Worm (Caenorhabditis elegans) whole organism, L2 larva: ENCODE measurements around the gene F53G2.12.

ENCODE experiments used
- C34F6.9 ChIP-seq: fragments of 150-350 bp; optimal IDR thresholded peaks from 2 replicates; lab custom pipeline; 2014; ENCODE audit warnings: missing biosample characterization, missing genetic modification characterization
- F13H6.1 ChIP-seq: sonication (generic microtip); optimal IDR thresholded peaks from 2 replicates; lab custom pipeline; 2016; ENCODE audit warnings: missing genetic modification characterization, missing compliant biosample characterization
- Y55F3AM.14 ChIP-seq: fragments of 200-800 bp; sonication (Bioruptor generic); optimal IDR thresholded peaks from 2 replicates; lab custom pipeline; 2018; ENCODE audit warnings: mild to moderate bottlenecking, missing genetic modification characterization, missing compliant biosample characterization
- ZK546.5 ChIP-seq: sonication (generic microtip); optimal IDR thresholded peaks from 2 replicates; lab custom pipeline; 2017; ENCODE audit warnings: missing biosample characterization, missing genetic modification characterization
- aly-2 ChIP-seq: fragments of 150-350 bp; optimal IDR thresholded peaks from 2 replicates; lab custom pipeline; 2014; ENCODE audit warnings: missing biosample characterization, missing genetic modification characterization
- ama-1 ChIP-seq: fragments of 150-350 bp; optimal IDR thresholded peaks from 2 replicates; lab custom pipeline; 2018; ENCODE audit warnings: inconsistent platforms
- blmp-1 ChIP-seq: sonication (generic microtip); optimal IDR thresholded peaks from 2 replicates; lab custom pipeline; 2017; ENCODE audit warnings: missing genetic modification characterization, mild to moderate bottlenecking, missing compliant biosample characterization, antibody characterized with exemption, moderate library complexity; ENCODE audit not compliant: insufficient read depth
- ceh-16 ChIP-seq: fragments of 150-350 bp; optimal IDR thresholded peaks from 2 replicates; lab custom pipeline; 2014; ENCODE audit warnings: missing biosample characterization, missing genetic modification characterization
- dmd-4 ChIP-seq: sonication (generic microtip); optimal IDR thresholded peaks from 2 replicates; lab custom pipeline; 2017; ENCODE audit warnings: missing biosample characterization, missing genetic modification characterization
- egl-27 ChIP-seq: sonication (generic microtip); optimal IDR thresholded peaks from 3 replicates; lab custom pipeline; 2017; ENCODE audit warnings: missing biosample characterization, missing genetic modification reagents, missing genetic modification characterization
- elt-1 ChIP-seq: fragments of 150-350 bp; optimal IDR thresholded peaks from 2 replicates; lab custom pipeline; 2014; ENCODE audit warnings: missing biosample characterization, missing genetic modification characterization
- elt-3 ChIP-seq: sonication (generic microtip); optimal IDR thresholded peaks from 2 replicates; lab custom pipeline; 2017; ENCODE audit warnings: missing biosample characterization, missing genetic modification characterization
- fos-1 ChIP-seq: fragments of 150-350 bp; optimal IDR thresholded peaks from 2 replicates; lab custom pipeline; 2014; ENCODE audit warnings: missing biosample characterization, missing genetic modification characterization
- gmeb-1 ChIP-seq: fragments of 150-350 bp; optimal IDR thresholded peaks from 2 replicates; lab custom pipeline; 2014; ENCODE audit warnings: missing biosample characterization, missing genetic modification characterization
- lin-11 ChIP-seq: fragments of 150-350 bp; sonication (generic microtip); optimal IDR thresholded peaks from 2 replicates; lab custom pipeline; 2014; ENCODE audit warnings: missing biosample characterization, missing genetic modification characterization, inconsistent platforms, mixed read lengths
- lin-13 ChIP-seq: fragments of 150-350 bp; optimal IDR thresholded peaks from 2 replicates; lab custom pipeline; 2014; ENCODE audit warnings: missing biosample characterization, missing genetic modification reagents, missing genetic modification characterization
- lsy-2 ChIP-seq, 2 experiments: fragments of 150-350 bp in 1 of 2; sonication (generic microtip) in 1 of 2; optimal IDR thresholded peaks; 2 replicates each; lab custom pipeline; 2014 to 2017; ENCODE audit warnings: missing biosample characterization in 2 of 2, missing genetic modification characterization in 2 of 2
- mbf-1 ChIP-seq: sonication (generic microtip); optimal IDR thresholded peaks from 2 replicates; lab custom pipeline; 2017; ENCODE audit warnings: missing biosample characterization, missing genetic modification characterization
- mdl-1 ChIP-seq, 2 experiments: fragments of 150-350 bp in 1 of 2; sonication (generic microtip) in 1 of 2; optimal IDR thresholded peaks; 2 replicates each; lab custom pipeline; 2017; ENCODE audit warnings: missing biosample characterization in 2 of 2, missing genetic modification characterization in 2 of 2
- nhr-10 ChIP-seq: sonication (generic microtip); optimal IDR thresholded peaks from 2 replicates; lab custom pipeline; 2017; ENCODE audit warnings: missing biosample characterization, missing genetic modification characterization
- nhr-11 ChIP-seq: fragments of 150-350 bp; optimal IDR thresholded peaks from 2 replicates; lab custom pipeline; 2014; ENCODE audit warnings: missing biosample characterization, missing genetic modification characterization
- nhr-12 ChIP-seq: fragments of 150-350 bp; optimal IDR thresholded peaks from 2 replicates; lab custom pipeline; 2014; ENCODE audit warnings: missing biosample characterization, missing genetic modification characterization
- nhr-129 ChIP-seq: fragments of 150-350 bp; optimal IDR thresholded peaks from 2 replicates; lab custom pipeline; 2014; ENCODE audit warnings: missing biosample characterization, missing genetic modification characterization
- nhr-21 ChIP-seq: fragments of 150-350 bp; optimal IDR thresholded peaks from 2 replicates; lab custom pipeline; 2014; ENCODE audit warnings: missing biosample characterization, missing genetic modification characterization
- nhr-23 ChIP-seq: fragments of 150-350 bp; optimal IDR thresholded peaks from 2 replicates; lab custom pipeline; 2014; ENCODE audit warnings: missing biosample characterization, missing genetic modification reagents, missing genetic modification characterization
- nhr-237 ChIP-seq: fragments of 150-350 bp; optimal IDR thresholded peaks from 2 replicates; lab custom pipeline; 2014; ENCODE audit warnings: missing biosample characterization, missing genetic modification characterization
- nhr-25 ChIP-seq: fragments of 150-350 bp; sonication (generic microtip); optimal IDR thresholded peaks from 3 replicates; lab custom pipeline; 2014; ENCODE audit warnings: missing biosample characterization, missing genetic modification characterization
- nhr-6 ChIP-seq: fragments of 150-350 bp; optimal IDR thresholded peaks from 2 replicates; lab custom pipeline; 2014; ENCODE audit warnings: missing biosample characterization, missing genetic modification characterization
- nhr-77 ChIP-seq: fragments of 150-350 bp; optimal IDR thresholded peaks from 2 replicates; lab custom pipeline; 2014; ENCODE audit warnings: missing biosample characterization, missing genetic modification characterization
- peb-1 ChIP-seq: fragments of 150-350 bp; optimal IDR thresholded peaks from 2 replicates; lab custom pipeline; 2014; ENCODE audit warnings: missing biosample characterization, missing genetic modification characterization
- sem-4 ChIP-seq: fragments of 150-350 bp; optimal IDR thresholded peaks from 2 replicates; lab custom pipeline; 2014; ENCODE audit warnings: missing biosample characterization, missing genetic modification reagents, missing genetic modification characterization
- skn-1 ChIP-seq: sonication (generic microtip); optimal IDR thresholded peaks from 2 replicates; lab custom pipeline; 2017; ENCODE audit warnings: missing biosample characterization, missing genetic modification characterization
- sma-3 ChIP-seq: sonication (generic microtip); optimal IDR thresholded peaks from 2 replicates; lab custom pipeline; 2016; ENCODE audit warnings: missing genetic modification reagents, missing genetic modification characterization, missing compliant biosample characterization
- sma-9 ChIP-seq, 2 experiments: fragments of 150-350 bp in 1 of 2; sonication (generic microtip) in 1 of 2; optimal IDR thresholded peaks; 2 replicates each; lab custom pipeline; 2014 to 2016; ENCODE audit warnings: missing genetic modification characterization in 2 of 2, mild to moderate bottlenecking in 1 of 2, missing biosample characterization in 1 of 2, missing compliant biosample characterization in 1 of 2, missing genetic modification reagents in 1 of 2, moderate library complexity in 1 of 2
- snpc-4 ChIP-seq: fragments of 150-350 bp; optimal IDR thresholded peaks from 2 replicates; lab custom pipeline; 2014; ENCODE audit warnings: missing biosample characterization, missing genetic modification characterization
- unc-39 ChIP-seq: fragments of 150-350 bp; optimal IDR thresholded peaks from 2 replicates; lab custom pipeline; 2014; ENCODE audit warnings: missing biosample characterization, missing genetic modification characterization
- unc-55 ChIP-seq: fragments of 150-350 bp; sonication (generic microtip); optimal IDR thresholded peaks from 3 replicates; lab custom pipeline; 2014; ENCODE audit warnings: missing biosample characterization, missing genetic modification reagents, missing genetic modification characterization
- unc-62 ChIP-seq: fragments of 150-350 bp; optimal IDR thresholded peaks from 2 replicates; lab custom pipeline; 2014; ENCODE audit warnings: missing biosample characterization, missing genetic modification reagents, missing genetic modification characterization
- zag-1 ChIP-seq: fragments of 150-350 bp; optimal IDR thresholded peaks from 2 replicates; lab custom pipeline; 2014; ENCODE audit warnings: missing biosample characterization, missing genetic modification characterization
- ztf-1 ChIP-seq: fragments of 200-800 bp; sonication (Bioruptor generic); conservative IDR thresholded peaks from 2 replicates; pipeline ENCODE4 v1.3.6; 2022; ENCODE audit warnings: missing genetic modification characterization, missing compliant biosample characterization
- ztf-11 ChIP-seq: sonication (generic microtip); optimal IDR thresholded peaks from 2 replicates; lab custom pipeline; 2017; ENCODE audit warnings: missing biosample characterization, missing genetic modification characterization
- ztf-4 ChIP-seq: fragments of 150-350 bp; optimal IDR thresholded peaks from 2 replicates; lab custom pipeline; 2014; ENCODE audit warnings: missing biosample characterization, missing genetic modification characterization

The F53G2.12 gene

ce11 chrII:2504431-2504928 lies 25.6 kb upstream of the F53G2.12 start, which contains the start of gene gbas-1:
Gene gbas-1 (plus strand): TSS chrII:2504878.
- TF ChIP-seq ztf-11 (tag; lab: Kevin White, UChicago): no peak
- TF ChIP-seq nhr-21 (tag; lab: Kevin White, UChicago): no peak
- TF ChIP-seq nhr-237: no peak
- TF ChIP-seq nhr-77 (tag; lab: Kevin White, UChicago): no peak
- no peak for TF ChIP-seq nhr-11 (tag; lab: Kevin White, UChicago)
- TF ChIP-seq unc-39 (tag; lab: Kevin White, UChicago): no peak
- TF ChIP-seq fos-1 (tag; lab: Kevin White, UChicago): no peak
- no peak for TF ChIP-seq peb-1
- TF ChIP-seq zag-1: no peak
- no peak for TF ChIP-seq Y55F3AM.14 (GFP tag; lab: Kevin White, UChicago)
- peak; percentile 31 for TF ChIP-seq lin-13 (GFP tag; lab: Kevin White, UChicago)
- no peak for TF ChIP-seq ama-1 (lab: Kevin White, UChicago)
- TF ChIP-seq nhr-12: no peak
- no peak for TF ChIP-seq nhr-6 (tag; lab: Kevin White, UChicago)
- TF ChIP-seq nhr-23 (tag; lab: Kevin White, UChicago): no peak
- TF ChIP-seq egl-27: no peak
- no peak for TF ChIP-seq mdl-1 (tag; optimal IDR thresholded peaks at IDR 0.05; lab: Kevin White, UChicago)
- peak; percentile 52 for TF ChIP-seq C34F6.9
- TF ChIP-seq F13H6.1 (tag; lab: Kevin White, UChicago): no peak
- TF ChIP-seq ztf-1 (GFP tag; lab: Robert Waterston, UW): no peak
- TF ChIP-seq ceh-16 (tag; lab: Kevin White, UChicago): no peak
- TF ChIP-seq elt-1 (tag; lab: Kevin White, UChicago): no peak
- TF ChIP-seq unc-55 (GFP tag; lab: Kevin White, UChicago): peak; percentile 58
- TF ChIP-seq snpc-4 (tag; lab: Kevin White, UChicago): no peak
- no peak for TF ChIP-seq lin-11 (tag; lab: Kevin White, UChicago)
- no peak for TF ChIP-seq sma-3 (GFP tag; lab: Kevin White, UChicago)
- peak; percentile 89 for TF ChIP-seq gmeb-1 (tag; lab: Kevin White, UChicago)
- peak; percentile 2 to 66 for TF ChIP-seq lsy-2 (tag; optimal IDR thresholded peaks at IDR 0.05; lab: Kevin White, UChicago)
- TF ChIP-seq nhr-25: no peak
- TF ChIP-seq unc-62 (GFP tag; lab: Kevin White, UChicago): no peak
- no peak for TF ChIP-seq dmd-4 (tag; lab: Kevin White, UChicago)
- no peak for TF ChIP-seq blmp-1 (tag; lab: Kevin White, UChicago)
- TF ChIP-seq nhr-129 (tag; lab: Kevin White, UChicago): no peak
- no peak for TF ChIP-seq aly-2
- TF ChIP-seq elt-3 (tag; lab: Kevin White, UChicago): no peak
- TF ChIP-seq, all 48 proteins: peak for 5

ce11 chrII:2503703-2504430 lies 25.0 kb upstream of the F53G2.12 start:
- TF ChIP-seq ama-1 (lab: Kevin White, UChicago): no peak
- TF ChIP-seq gmeb-1 (tag; lab: Kevin White, UChicago): peak; percentile 16
- TF ChIP-seq fos-1 (tag; lab: Kevin White, UChicago): peak; percentile 49
- TF ChIP-seq, all 48 proteins: peak for 2

ce11 chrII:2488386-2488785 lies 9.5 kb upstream of the F53G2.12 start, which contains the start of gene F53G2.1:
Gene F53G2.1 (plus strand): TSS chrII:2488686.
- TF ChIP-seq elt-3 (tag; lab: Kevin White, UChicago) (no peak), ZK546.5 (tag; lab: Kevin White, UChicago) (no peak)

- TF ChIP-seq snpc-4 (tag; lab: Kevin White, UChicago): no peak
- TF ChIP-seq ZK546.5 (tag; lab: Kevin White, UChicago): no peak
- no peak for TF ChIP-seq mbf-1 (tag; lab: Kevin White, UChicago)
- TF ChIP-seq unc-62 (GFP tag; lab: Kevin White, UChicago): no peak
- no peak for TF ChIP-seq sma-3 (GFP tag; lab: Kevin White, UChicago)
- TF ChIP-seq nhr-129 (tag; lab: Kevin White, UChicago): no peak
- TF ChIP-seq skn-1 (tag; lab: Kevin White, UChicago): no peak
- no peak for TF ChIP-seq nhr-6 (tag; lab: Kevin White, UChicago)
- TF ChIP-seq sem-4 (tag; lab: Kevin White, UChicago): no peak
- TF ChIP-seq nhr-10 (tag; lab: Kevin White, UChicago): no peak
- no peak for TF ChIP-seq lsy-2 (tag; optimal IDR thresholded peaks at IDR 0.05; lab: Kevin White, UChicago)
- no peak for TF ChIP-seq sma-9 (GFP tag; optimal IDR thresholded peaks at IDR 0.05; lab: Kevin White, UChicago)
- no peak for TF ChIP-seq sma-9 (tag; optimal IDR thresholded peaks at IDR 0.05; lab: Kevin White, UChicago)
- TF ChIP-seq C34F6.9: no peak
- no peak for TF ChIP-seq nhr-12
- TF ChIP-seq mdl-1 (tag; optimal IDR thresholded peaks at IDR 0.05; lab: Kevin White, UChicago): no peak
- no peak for TF ChIP-seq ztf-4 (tag; lab: Kevin White, UChicago)
- TF ChIP-seq, all 48 proteins: peak for 0
These were observed 4.6 kb upstream of the F53G2.12 start, which contains the start of gene F53G2.13 for ce11 chrII:2483507-2483906. Gene F53G2.13 (plus strand): TSS chrII:2483807.
